Fruit fly (Drosophila melanogaster): Measurements from ENCODE around the gene lok.

Gene lok

DNA sequence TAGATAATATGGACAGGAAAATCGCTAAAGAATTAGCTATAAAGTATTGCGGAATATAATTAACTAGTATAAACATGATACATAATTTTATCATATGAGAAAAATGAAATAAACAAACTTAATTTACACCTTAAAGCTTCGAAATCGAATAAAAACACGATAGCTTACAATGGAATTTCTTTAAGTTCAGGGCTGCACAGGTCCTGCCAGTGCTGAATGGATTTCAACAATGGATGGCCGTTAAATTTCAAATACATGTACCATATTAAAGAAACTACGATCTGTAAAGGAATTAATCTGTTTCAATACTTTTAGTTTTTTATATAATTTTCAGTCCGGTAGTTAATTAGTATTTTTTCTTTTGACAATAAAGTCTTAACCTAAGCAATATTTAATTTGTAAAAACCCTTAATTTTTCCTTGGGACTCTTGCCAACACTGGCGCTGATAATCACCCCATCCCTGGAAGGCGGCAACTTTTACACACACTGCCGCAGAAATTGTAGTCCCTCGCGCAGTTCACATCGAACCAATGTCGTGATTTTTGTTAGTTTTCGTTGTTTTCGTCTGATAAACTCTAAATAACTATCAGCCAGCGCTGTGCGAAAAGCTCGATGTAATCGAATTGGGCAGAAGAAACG lies at the start of gene lok, which contains the start of gene barr:
TSS of gene lok (plus strand) at position 405 of the 640 bp plus-strand sequence.
TSS of gene barr (minus strand) at position 353 of the 640 bp plus-strand sequence.
- TF ChIP-seq Rel (GFP tag; optimal IDR thresholded peaks at IDR 0.05) (no peak), Rel (tag; optimal IDR thresholded peaks at IDR 0.05) (peak; percentile 31), sv (GFP tag; optimal IDR thresholded peaks at IDR 0.05) (peak; percentile 65), HLH106 (tag; optimal IDR thresholded peaks at IDR 0.05) (peak; percentile 64), CG9705 (GFP tag; optimal IDR thresholded peaks at IDR 0.05) (peak; percentile 44), dl (GFP tag; optimal IDR thresholded peaks at IDR 0.05; ENCODE audit: insufficient read depth in 1 of 2, partially characterized antibody in 2 of 2) (no peak), Mio (GFP tag; optimal IDR thresholded peaks at IDR 0.05) (no peak), br (GFP tag; optimal IDR thresholded peaks at IDR 0.05) (peak; percentile 20), psq (GFP tag; optimal IDR thresholded peaks at IDR 0.05) (peak; percentile 48), sage (GFP tag; optimal IDR thresholded peaks at IDR 0.05) (no peak), woc (GFP tag; optimal IDR thresholded peaks at IDR 0.05) (peak; percentile 73), h (GFP tag; optimal IDR thresholded peaks at IDR 0.05) (peak; percentile 52), tai (GFP tag; optimal IDR thresholded peaks at IDR 0.05) (no peak), Hnf4 (GFP tag; optimal IDR thresholded peaks at IDR 0.05) (no peak), Hr83 (GFP tag; optimal IDR thresholded peaks at IDR 0.05; ENCODE audit: poor library complexity, severe bottlenecking) (no peak), CG32264 (GFP tag; optimal IDR thresholded peaks at IDR 0.05) (no peak), GATAd (GFP tag; optimal IDR thresholded peaks at IDR 0.05) (peak; percentile 14), pan (optimal IDR thresholded peaks at IDR 0.05) (no peak), dmrt93B (GFP tag; optimal IDR thresholded peaks at IDR 0.05) (peak; percentile 45), lola (GFP tag; optimal IDR thresholded peaks at IDR 0.05) (no peak), Sp1 (GFP tag; optimal IDR thresholded peaks at IDR 0.05) (peak; percentile 41), brk (GFP tag; optimal IDR thresholded peaks at IDR 0.05) (no peak), rgr (GFP tag; optimal IDR thresholded peaks at IDR 0.05) (peak; percentile 44), Myc (optimal IDR thresholded peaks at IDR 0.05) (peak; percentile 94), ey (GFP tag; optimal IDR thresholded peaks at IDR 0.05) (peak; percentile 37), dsf (GFP tag; optimal IDR thresholded peaks at IDR 0.05; ENCODE audit: borderline replicate concordance) (peak; percentile 23), Dfd (GFP tag; optimal IDR thresholded peaks at IDR 0.05) (no peak), jim (GFP tag; optimal IDR thresholded peaks at IDR 0.05) (no peak), Vsx2 (GFP tag; optimal IDR thresholded peaks at IDR 0.05; ENCODE audit: partially characterized antibody) (no peak), OdsH (GFP tag; optimal IDR thresholded peaks at IDR 0.05) (peak; percentile 16), Dif (GFP tag; optimal IDR thresholded peaks at IDR 0.05; ENCODE audit: partially characterized antibody) (no peak), Abd-B (GFP tag; optimal IDR thresholded peaks at IDR 0.05) (no peak), fru (GFP tag; optimal IDR thresholded peaks at IDR 0.05) (peak; percentile 62), CrebA (GFP tag; optimal IDR thresholded peaks at IDR 0.05; ENCODE audit: borderline replicate concordance) (no peak), Jra (GFP tag; optimal IDR thresholded peaks at IDR 0.05) (peak; percentile 57), foxo (GFP tag; optimal IDR thresholded peaks at IDR 0.05) (peak in 1 of 2 experiments; percentile 70), usp (GFP tag; optimal IDR thresholded peaks at IDR 0.05) (no peak), N (GFP tag; optimal IDR thresholded peaks at IDR 0.05) (no peak), Hr78 (GFP tag; optimal IDR thresholded peaks at IDR 0.05) (no peak)

dm6 chr2L:20016448-20016847 lies 44.8 kb upstream of the lok start:
- TF ChIP-seq Rel (GFP tag; optimal IDR thresholded peaks at IDR 0.05) (no peak), Rel (tag; optimal IDR thresholded peaks at IDR 0.05) (no peak), fru (GFP tag; optimal IDR thresholded peaks at IDR 0.05) (no peak), GATAd (GFP tag; optimal IDR thresholded peaks at IDR 0.05) (no peak), psq (GFP tag; optimal IDR thresholded peaks at IDR 0.05) (no peak), sage (GFP tag; optimal IDR thresholded peaks at IDR 0.05) (no peak)

- TF ChIP-seq Dfd (GFP tag; optimal IDR thresholded peaks at IDR 0.05), result no peak
- TF ChIP-seq ey (GFP tag; optimal IDR thresholded peaks at IDR 0.05), result peak; percentile 3
- TF ChIP-seq fru (GFP tag; optimal IDR thresholded peaks at IDR 0.05), result peak; percentile 29
- no peak for TF ChIP-seq dmrt93B (GFP tag; optimal IDR thresholded peaks at IDR 0.05)
- no peak for TF ChIP-seq dsf (GFP tag; optimal IDR thresholded peaks at IDR 0.05; ENCODE audit: borderline replicate concordance)
- TF ChIP-seq rgr (GFP tag; optimal IDR thresholded peaks at IDR 0.05), result peak; percentile 19
- no peak for TF ChIP-seq sage (GFP tag; optimal IDR thresholded peaks at IDR 0.05)
Measured at dm6 chr2L:20017055-20017454, 44.2 kb upstream of the lok start, which contains the start of gene CG43861. Gene CG43861, minus strand, starts transcription at chr2L:20017282.
